Fruit fly (Drosophila melanogaster): ENCODE results near the gene CG8289.

The CG8289 gene

DNA sequence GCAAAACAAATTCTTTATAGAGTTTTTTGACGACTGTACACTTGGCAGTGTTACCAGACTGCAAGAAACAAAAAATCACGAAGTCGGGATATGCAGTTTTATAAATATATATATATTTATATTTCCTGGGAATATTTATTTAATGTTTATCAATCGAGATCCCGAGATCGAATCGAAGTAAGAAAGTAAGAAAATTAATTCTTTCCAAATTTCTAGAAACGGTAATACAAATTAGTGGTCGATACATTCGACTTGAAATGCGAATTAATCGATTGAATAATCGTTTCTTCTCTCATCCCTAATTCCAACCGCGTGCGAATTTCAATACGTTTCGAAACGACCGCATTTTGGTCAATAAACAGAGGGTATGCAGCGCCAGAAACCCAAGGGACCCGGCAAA is at the start of gene CG8289, which contains the start of gene CG5800:
CG8289 (minus strand) TSS at position 44 of the 400 bp plus-strand sequence.
CG5800 (plus strand) TSS at position 281 of the 400 bp plus-strand sequence.
- TF ChIP-seq CG17801 (GFP tag; optimal IDR thresholded peaks at IDR 0.05; ENCODE audit: partially characterized antibody) = peak; percentile 66

DNA sequence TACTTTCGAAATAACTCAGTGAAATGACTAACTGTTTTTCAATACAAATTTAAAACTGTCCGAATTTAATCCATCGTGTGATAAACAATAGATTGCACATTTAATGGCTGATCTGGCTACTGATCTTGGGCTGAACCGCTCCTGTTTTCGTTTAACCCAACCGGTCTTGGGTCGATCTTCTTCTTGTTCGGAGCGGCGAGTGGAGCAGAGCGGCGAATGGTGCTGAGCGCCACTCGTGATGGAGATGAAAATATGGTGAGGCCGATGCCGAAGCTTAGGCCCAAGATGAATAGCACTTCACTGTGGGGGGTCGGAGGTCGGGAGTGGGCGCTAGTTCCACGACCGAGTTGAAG is 47.6 kb upstream of the CG8289 start:
- no peak for TF ChIP-seq CG17801 (GFP tag; optimal IDR thresholded peaks at IDR 0.05; ENCODE audit: partially characterized antibody)

- TF ChIP-seq CG17801 (GFP tag; optimal IDR thresholded peaks at IDR 0.05; ENCODE audit: partially characterized antibody) = peak; percentile 50
These were observed 47.1 kb upstream of the CG8289 start for dm6 chrX:17682745-17683505.

- no peak for TF ChIP-seq CG17801 (GFP tag; optimal IDR thresholded peaks at IDR 0.05; ENCODE audit: partially characterized antibody)
These were observed 44.1 kb upstream of the CG8289 start for dm6 chrX:17679642-17680571.

- no peak for TF ChIP-seq CG17801 (GFP tag; optimal IDR thresholded peaks at IDR 0.05; ENCODE audit: partially characterized antibody)
These were observed 42.3 kb upstream of the CG8289 start for dm6 chrX:17677953-17678668.

- no peak for TF ChIP-seq CG17801 (GFP tag; optimal IDR thresholded peaks at IDR 0.05; ENCODE audit: partially characterized antibody)
These were observed 35.9 kb upstream of the CG8289 start, which contains the start of gene CG12990 for dm6 chrX:17671788-17672187. Gene CG12990 (minus strand): TSS chrX:17671888.

DNA sequence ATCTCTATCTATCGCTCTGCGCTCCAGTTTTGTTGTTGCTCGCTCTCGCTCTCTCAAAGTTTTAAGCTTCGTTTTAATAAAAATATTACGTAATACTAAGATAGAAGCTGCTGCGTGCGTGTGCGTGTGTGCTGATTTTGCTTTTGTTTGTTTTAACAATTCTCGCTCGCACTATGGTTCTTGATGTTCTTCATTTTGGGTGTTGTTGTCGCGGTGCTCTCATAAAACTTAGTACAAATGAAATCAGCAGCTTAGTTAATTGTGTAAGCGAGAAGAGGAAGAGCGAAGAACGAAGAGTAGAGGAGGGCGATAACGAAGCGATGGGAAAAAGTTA is 23.2 kb upstream of the CG8289 start:
- TF ChIP-seq CG17801 (GFP tag; optimal IDR thresholded peaks at IDR 0.05; ENCODE audit: partially characterized antibody) = no peak

dm6 chrX:17658207-17659118 is 22.6 kb upstream of the CG8289 start:
- peak; percentile 12 for TF ChIP-seq CG17801 (GFP tag; optimal IDR thresholded peaks at IDR 0.05; ENCODE audit: partially characterized antibody)

- TF ChIP-seq CG17801 (GFP tag; optimal IDR thresholded peaks at IDR 0.05; ENCODE audit: partially characterized antibody) = no peak
These were observed 21.9 kb upstream of the CG8289 start for dm6 chrX:17657716-17658115.

- TF ChIP-seq CG17801 (GFP tag; optimal IDR thresholded peaks at IDR 0.05; ENCODE audit: partially characterized antibody) = peak; percentile 19
These were observed 21.3 kb upstream of the CG8289 start, which contains the start of gene beta-Spec for dm6 chrX:17657050-17657696. Gene beta-Spec (plus strand): TSS chrX:17657372.

- no peak for TF ChIP-seq CG17801 (GFP tag; optimal IDR thresholded peaks at IDR 0.05; ENCODE audit: partially characterized antibody)
These were observed 20.7 kb upstream of the CG8289 start, which contains the start of gene IntS2 for dm6 chrX:17656501-17656900. Gene IntS2 (minus strand): TSS chrX:17656818.

dm6 chrX:17651998-17652738 is 16.3 kb upstream of the CG8289 start, which contains the start of gene RhoGAPp190:
Gene RhoGAPp190 (minus strand): TSS chrX:17652562.
- TF ChIP-seq CG17801 (GFP tag; optimal IDR thresholded peaks at IDR 0.05; ENCODE audit: partially characterized antibody) = peak; percentile 62
